Fruit fly (Drosophila melanogaster): ENCODE results near the gene dpr6.
A peak's percentile ranks its signal among the peaks of the same experiment; 100 is the strongest.

dpr6 gene

dm6 chr3L:9968267-9968721 lies 6.2 kb upstream of the dpr6 start, which contains the start of the genes CG6685 and Dronc (continued):
- TF ChIP-seq unc-4 (GFP tag; IDR thresholded peaks at IDR 0.05; ENCODE audit: partially characterized antibody) (no peak), exex (tag; optimal IDR thresholded peaks at IDR 0.05) (no peak), Trl (optimal IDR thresholded peaks at IDR 0.05) (no peak), Trl (GFP tag; optimal IDR thresholded peaks at IDR 0.05) (no peak), fd102C (GFP tag; optimal IDR thresholded peaks at IDR 0.05) (no peak), ewg (GFP tag; optimal IDR thresholded peaks at IDR 0.05) (peak; percentile 14), al (GFP tag; IDR thresholded peaks at IDR 0.05) (no peak), tx (GFP tag; optimal IDR thresholded peaks at IDR 0.05) (no peak), CG15696 (tag; optimal IDR thresholded peaks at IDR 0.05) (no peak), CG6791 (GFP tag; IDR thresholded peaks at IDR 0.05; ENCODE audit: partially characterized antibody) (no peak), crol (GFP tag; IDR thresholded peaks at IDR 0.05) (no peak), Ada2b (GFP tag; IDR thresholded peaks at IDR 0.05) (no peak), gem (tag; optimal IDR thresholded peaks at IDR 0.05) (peak; percentile 21), Sry-δ (GFP tag; optimal IDR thresholded peaks at IDR 0.05) (peak; percentile 55), cato (GFP tag; optimal IDR thresholded peaks at IDR 0.05; ENCODE audit: borderline replicate concordance) (no peak), CG9215 (GFP tag; IDR thresholded peaks at IDR 0.05) (no peak), CG6654 (GFP tag; optimal IDR thresholded peaks at IDR 0.05) (no peak), Blimp-1 (GFP tag; optimal IDR thresholded peaks at IDR 0.05) (no peak), CG13287 (GFP tag; IDR thresholded peaks at IDR 0.05; ENCODE audit: partially characterized antibody) (peak; percentile 61; the same call in 1 of the 2 replicates), CG4282 (GFP tag; optimal IDR thresholded peaks at IDR 0.05) (no peak), aop (GFP tag; IDR thresholded peaks at IDR 0.05) (no peak), CG18011 (GFP tag; optimal IDR thresholded peaks at IDR 0.05) (no peak), dysf (GFP tag; IDR thresholded peaks at IDR 0.05) (no peak), CG10462 (GFP tag; optimal IDR thresholded peaks at IDR 0.05) (no peak), D (optimal IDR thresholded peaks at IDR 0.05) (no peak), D (GFP tag; optimal IDR thresholded peaks at IDR 0.05) (no peak), CG11504 (tag; optimal IDR thresholded peaks at IDR 0.05) (no peak), trem (tag; optimal IDR thresholded peaks at IDR 0.05) (peak; percentile 57), mirr (GFP tag; optimal IDR thresholded peaks at IDR 0.05) (no peak), sens-2 (GFP tag; IDR thresholded peaks at IDR 0.05) (no peak), pb (GFP tag; optimal IDR thresholded peaks at IDR 0.05) (no peak), CG12659 (GFP tag; optimal IDR thresholded peaks at IDR 0.05) (peak; percentile 88), sd (tag; optimal IDR thresholded peaks at IDR 0.05) (no peak), Med (GFP tag) (no peak), CG7271 (tag; optimal IDR thresholded peaks at IDR 0.05) (no peak), Lim3 (GFP tag; IDR thresholded peaks at IDR 0.05) (no peak), ase (GFP tag; IDR thresholded peaks at IDR 0.05) (no peak), GATAe (GFP tag; conservative IDR thresholded peaks at IDR 0.05) (no peak), CG14710 (tag; optimal IDR thresholded peaks at IDR 0.05) (no peak), Hr39 (optimal IDR thresholded peaks at IDR 0.05) (no peak), Nf-YB (GFP tag; optimal IDR thresholded peaks at IDR 0.05) (no peak), CG16815 (GFP tag; optimal IDR thresholded peaks at IDR 0.05) (no peak), zfh1 (GFP tag; IDR thresholded peaks at IDR 0.05) (no peak), YL-1 (GFP tag; optimal IDR thresholded peaks at IDR 0.05) (peak; percentile 77), rib (GFP tag; IDR thresholded peaks at IDR 0.05) (no peak), Xrp1 (GFP tag; IDR thresholded peaks at IDR 0.05) (no peak), pum (GFP tag; optimal IDR thresholded peaks at IDR 0.05) (no peak), NfI (GFP tag; optimal IDR thresholded peaks at IDR 0.05) (no peak), fd96Cb (tag; optimal IDR thresholded peaks at IDR 0.05) (no peak), corto (GFP tag; optimal IDR thresholded peaks at IDR 0.05) (no peak), stwl (tag; optimal IDR thresholded peaks at IDR 0.05) (peak; percentile 97), CG10267 (tag; optimal IDR thresholded peaks at IDR 0.05) (peak; percentile 68)
